Worm (Caenorhabditis elegans): Measurements from ENCODE around the gene wht-2.
A peak's percentile ranks its signal among the peaks of the same experiment; 100 is the strongest.

Gene wht-2

DNA sequence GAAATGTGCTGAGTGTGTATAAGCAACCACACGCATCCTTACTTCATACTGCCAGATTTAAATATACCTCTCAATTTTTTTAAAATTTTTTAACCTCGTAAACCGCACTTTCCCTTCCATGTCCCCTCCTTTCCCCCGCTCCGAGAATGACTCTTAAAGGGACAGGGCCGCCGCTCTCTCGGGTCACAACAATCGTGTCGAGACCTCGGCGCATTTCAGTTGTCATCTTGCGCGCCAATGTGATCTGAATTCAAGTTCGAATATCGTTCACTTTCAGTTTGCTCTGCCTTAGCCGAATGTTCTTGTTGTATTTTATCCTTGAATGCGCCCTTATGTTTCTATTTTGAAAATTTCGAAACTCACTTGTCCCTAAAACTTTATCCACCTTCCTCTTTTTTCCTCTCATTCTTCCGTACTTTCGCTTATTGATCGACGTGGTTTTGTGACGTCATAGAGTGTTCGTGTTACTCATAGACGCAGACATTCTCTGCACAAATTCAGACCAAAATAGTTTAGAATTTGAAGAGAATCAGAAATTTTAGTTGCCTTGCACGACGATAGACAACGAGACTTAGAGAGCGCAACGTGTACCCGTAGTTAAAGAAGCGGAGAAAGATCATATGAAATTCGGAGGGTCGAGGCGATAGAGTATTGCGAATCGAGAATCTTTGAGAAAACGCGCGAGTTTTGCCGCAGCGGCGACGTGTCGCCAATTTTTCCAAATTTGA is 52.2 kb downstream of the wht-2 start (continued):
- TF ChIP-seq let-607 (tag; optimal IDR thresholded peaks at IDR 0.05), result peak; percentile 42 to 78
- no peak for TF ChIP-seq ceh-40 (GFP tag; IDR thresholded peaks at IDR 0.05)
